Worm (Caenorhabditis elegans): Measurements from ENCODE around the gene cox-15.

DNA sequence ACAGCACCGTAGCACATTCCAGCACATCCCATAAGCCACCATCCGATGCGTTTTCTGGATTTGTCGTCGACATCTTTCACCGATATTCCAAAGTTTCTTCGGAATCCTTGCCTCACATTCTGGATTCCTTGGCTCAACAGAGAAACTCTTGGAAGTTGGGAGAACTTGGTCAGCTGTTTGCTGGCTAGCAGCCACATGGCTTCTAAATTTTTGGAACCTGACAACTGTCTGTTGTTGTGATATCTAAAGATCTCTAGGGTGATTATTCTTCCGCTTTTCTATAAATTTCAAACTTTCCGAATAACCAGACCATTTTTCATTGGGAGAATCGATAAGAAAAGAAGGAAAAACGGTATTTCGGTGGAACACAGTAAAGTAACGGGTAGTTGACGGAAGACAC is at the start of gene cox-15:
- TF ChIP-seq him-1 (tag; optimal IDR thresholded peaks at IDR 0.05), result no peak
- no peak for TF ChIP-seq W03F9.2 (tag; optimal IDR thresholded peaks at IDR 0.05)
